Worm (Caenorhabditis elegans) whole organism, mixed stage, embryonic: Measurements from ENCODE around the gene sir-2.3.

ENCODE experiments used
- M03D4.4 ChIP-seq: sonication (generic microtip); optimal IDR thresholded peaks from 2 replicates; lab custom pipeline; 2017; ENCODE audit warnings: mild to moderate bottlenecking, missing genetic modification characterization, missing compliant biosample characterization
- mls-2 ChIP-seq: sonication (generic microtip); optimal IDR thresholded peaks from 2 replicates; lab custom pipeline; 2016; ENCODE audit warnings: mild to moderate bottlenecking, missing genetic modification characterization, moderate library complexity, missing compliant biosample characterization
- nhr-12 ChIP-seq: fragments of 150-350 bp; optimal IDR thresholded peaks from 2 replicates; lab custom pipeline; 2014; ENCODE audit warnings: missing biosample characterization, missing genetic modification characterization
- nhr-237 ChIP-seq: fragments of 150-350 bp; optimal IDR thresholded peaks from 2 replicates; lab custom pipeline; 2014; ENCODE audit warnings: missing biosample characterization, missing genetic modification characterization
- nhr-28 ChIP-seq: fragments of 150-350 bp; optimal IDR thresholded peaks from 2 replicates; lab custom pipeline; 2014; ENCODE audit warnings: missing biosample characterization, missing genetic modification characterization
- nhr-76 ChIP-seq: sonication (generic microtip); optimal IDR thresholded peaks from 2 replicates; lab custom pipeline; 2017; ENCODE audit warnings: missing biosample characterization, missing genetic modification characterization
- pha-4 ChIP-seq: fragments of 150-350 bp; optimal IDR thresholded peaks from 2 replicates; lab custom pipeline; 2018; ENCODE audit warnings: missing biosample characterization, missing genetic modification reagents, missing genetic modification characterization
- snpc-4 ChIP-seq: fragments of 150-350 bp; optimal IDR thresholded peaks from 2 replicates; lab custom pipeline; 2014; ENCODE audit warnings: missing biosample characterization, missing genetic modification characterization
- unc-62 ChIP-seq: fragments of 150-350 bp; optimal IDR thresholded peaks from 2 replicates; lab custom pipeline; 2014; ENCODE audit warnings: missing biosample characterization, missing genetic modification reagents, missing genetic modification characterization

- TF ChIP-seq snpc-4 (tag; lab: Kevin White, UChicago): no peak
- TF ChIP-seq unc-62 (GFP tag; lab: Kevin White, UChicago): no peak
- TF ChIP-seq nhr-28 (tag; lab: Kevin White, UChicago): no peak
- TF ChIP-seq nhr-76: no peak
- TF ChIP-seq nhr-12 (tag; lab: Kevin White, UChicago): no peak
- no peak for TF ChIP-seq mls-2 (tag; lab: Kevin White, UChicago)
- TF ChIP-seq M03D4.4 (tag; lab: Kevin White, UChicago): no peak
- no peak for TF ChIP-seq nhr-237 (tag; lab: Kevin White, UChicago)
- TF ChIP-seq pha-4: no peak
Measured at ce11 chrX:13354672-13355407, 23.4 kb downstream of the sir-2.3 start.
